Fruit fly (Drosophila melanogaster): Measurements from ENCODE around the gene CG11601.

Gene CG11601

dm6 chr2L:305646-306045, 22.6 kb upstream of the CG11601 start, which contains the start of gene Plc21C (continued):
- TF ChIP-seq HLH54F (GFP tag; optimal IDR thresholded peaks at IDR 0.05) (peak; percentile 58), Nf-YA (GFP tag; IDR thresholded peaks at IDR 0.05) (no peak), twi (tag; optimal IDR thresholded peaks at IDR 0.05) (peak; percentile 32), CG3281 (GFP tag; optimal IDR thresholded peaks at IDR 0.05) (peak; percentile 11), Side (GFP tag; optimal IDR thresholded peaks at IDR 0.05) (peak; percentile 24), sim (GFP tag; IDR thresholded peaks at IDR 0.05) (no peak), Dip3 (GFP tag; optimal IDR thresholded peaks at IDR 0.05) (peak; percentile 35), dpn (GFP tag; optimal IDR thresholded peaks at IDR 0.05) (peak; percentile 51 to 57), CG9215 (GFP tag; IDR thresholded peaks at IDR 0.05) (no peak; the same call in 1 of the 2 replicates), Nf-YC (tag; optimal IDR thresholded peaks at IDR 0.05) (peak; percentile 71), row (GFP tag; IDR thresholded peaks at IDR 0.05) (peak; percentile 79), CG30431 (GFP tag; optimal IDR thresholded peaks at IDR 0.05) (no peak), CG18011 (GFP tag; optimal IDR thresholded peaks at IDR 0.05) (peak; percentile 100), Opbp (GFP tag; IDR thresholded peaks at IDR 0.05; ENCODE audit: partially characterized antibody) (peak; percentile 53; the same call in 2 of the 3 replicates), en (GFP tag; optimal IDR thresholded peaks at IDR 0.05) (no peak), exex (tag; optimal IDR thresholded peaks at IDR 0.05) (no peak), Rfx (GFP tag; IDR thresholded peaks at IDR 0.05) (peak; percentile 63; the same call in 1 of the 2 replicates), CG7987 (GFP tag; optimal IDR thresholded peaks at IDR 0.05) (no peak), Usf (GFP tag; optimal IDR thresholded peaks at IDR 0.05) (no peak), CG17912 (GFP tag; optimal IDR thresholded peaks at IDR 0.05) (no peak), Ravus (GFP tag; IDR thresholded peaks at IDR 0.05) (no peak), CG9876 (GFP tag; optimal IDR thresholded peaks at IDR 0.05) (no peak), gt (GFP tag; IDR thresholded peaks at IDR 0.05) (no peak), HHEX (GFP tag; optimal IDR thresholded peaks at IDR 0.05) (no peak), Mrtf (GFP tag; IDR thresholded peaks at IDR 0.05) (no peak), Eip74EF (GFP tag; optimal IDR thresholded peaks at IDR 0.05) (no peak), jing (GFP tag; optimal IDR thresholded peaks at IDR 0.05) (no peak), dan (GFP tag; IDR thresholded peaks at IDR 0.05) (no peak), CG12659 (GFP tag; optimal IDR thresholded peaks at IDR 0.05) (peak; percentile 69), CG3065 (GFP tag; optimal IDR thresholded peaks at IDR 0.05) (no peak), CTCF (GFP tag; optimal IDR thresholded peaks at IDR 0.05) (peak; percentile 52), CG15601 (tag; optimal IDR thresholded peaks at IDR 0.05) (peak; percentile 60)

- no peak for TF ChIP-seq CG12219 (GFP tag; optimal IDR thresholded peaks at IDR 0.05)
- no peak for TF ChIP-seq CG1832 (GFP tag; optimal IDR thresholded peaks at IDR 0.05)
- TF ChIP-seq CG9727 (GFP tag; optimal IDR thresholded peaks at IDR 0.05): no peak
- no peak for TF ChIP-seq Sox102F (GFP tag; optimal IDR thresholded peaks at IDR 0.05)
- TF ChIP-seq CG10366 (GFP tag; IDR thresholded peaks at IDR 0.05): no peak
- no peak for TF ChIP-seq CG2875 (GFP tag; optimal IDR thresholded peaks at IDR 0.05)
- peak in 1 of 2 experiments; percentile 68 for TF ChIP-seq eve (GFP tag; optimal IDR thresholded peaks at IDR 0.05)
- TF ChIP-seq Oaz (GFP tag; IDR thresholded peaks at IDR 0.05): no peak
- peak; percentile 10 for TF ChIP-seq bigmax (GFP tag; optimal IDR thresholded peaks at IDR 0.05)
Observed at dm6 chr2L:305198-305597, 22.1 kb upstream of the CG11601 start.

Data from whole organism, embryonic.